Fruit fly (Drosophila melanogaster) whole organism, embryonic: ENCODE results near the gene kud.
A peak's percentile ranks its signal among the peaks of the same experiment; 100 is the strongest.

Experiments
- B-H1 ChIP-seq: fragments of 200-800 bp; sonication (Bioruptor generic); IDR thresholded peaks from 3 replicates; pipeline ENCODE4 v1.3.6; 2022; ENCODE audit warnings: missing biosample characterization, missing genetic modification characterization
- CG11085 ChIP-seq: fragments of 200-800 bp; sonication (Bioruptor generic); IDR thresholded peaks from 2 replicates; pipeline ENCODE4 v1.3.6; 2022; ENCODE audit warnings: missing biosample characterization, missing genetic modification characterization
- CG16813 ChIP-seq: fragments of 200-800 bp; sonication (Bioruptor generic); IDR thresholded peaks from 3 replicates; pipeline ENCODE4 v1.3.6; 2022; ENCODE audit warnings: missing biosample characterization, missing genetic modification characterization; ENCODE audit not compliant: partially characterized antibody
- CG4730 ChIP-seq: fragments of 200-800 bp; sonication (Bioruptor generic); IDR thresholded peaks from 2 replicates; pipeline ENCODE4 v1.3.6; 2022; ENCODE audit warnings: missing biosample characterization, missing genetic modification characterization
- Neu2 ChIP-seq: fragments of 200-800 bp; sonication (Bioruptor generic); optimal IDR thresholded peaks from 3 replicates; lab custom pipeline; 2016; ENCODE audit warnings: missing biosample characterization, missing genetic modification characterization, borderline replicate concordance
- Usf ChIP-seq: fragments of 200-800 bp; sonication (Bioruptor generic); optimal IDR thresholded peaks from 2 replicates; lab custom pipeline; 2017; ENCODE audit warnings: missing genotype, missing biosample characterization, missing genetic modification characterization
- gro ChIP-seq: fragments of 200-800 bp; sonication (Bioruptor generic); optimal IDR thresholded peaks from 2 replicates; lab custom pipeline; 2016; ENCODE audit warnings: missing biosample characterization, missing genetic modification characterization
- insv ChIP-seq, 2 experiments: fragments of 200-800 bp; sonication (Bioruptor generic); optimal IDR thresholded peaks; 3 replicates each; lab custom pipeline; 2016 to 2018; ENCODE audit warnings: missing biosample characterization in 2 of 2, missing genetic modification characterization in 2 of 2
- sim ChIP-seq: fragments of 200-800 bp; sonication (Bioruptor generic); IDR thresholded peaks from 2 replicates; pipeline ENCODE4 v1.3.6; 2022; ENCODE audit warnings: missing biosample characterization, missing genetic modification characterization

dm6 chr3L:16842087-16842567 is 2.7 kb downstream of the kud start, which contains the start of gene TSG101:
- TF ChIP-seq gro (GFP tag; lab: Kevin White, UChicago) (no peak), sim (GFP tag; lab: Robert Waterston, UW) (no peak), B-H1 (GFP tag; lab: Robert Waterston, UW) (no peak), CG11085 (GFP tag; lab: Robert Waterston, UW) (no peak), Usf (GFP tag; lab: Kevin White, UChicago) (no peak), CG16813 (GFP tag; lab: Robert Waterston, UW) (peak; percentile 51), insv (GFP tag; optimal IDR thresholded peaks at IDR 0.05; lab: Kevin White, UChicago) (no peak), CG4730 (no peak), Neu2 (no peak)
